Fruit fly (Drosophila melanogaster): ENCODE data around the gene CG5916.
A peak's percentile ranks its signal among the peaks of the same experiment; 100 is the strongest.

CG5916 gene

dm6 chr3R:16098333-16099267 is 48.2 kb upstream of the CG5916 start, which contains the start of the genes Mhcl and Akt (continued):
- TF ChIP-seq CG2889 (GFP tag; IDR thresholded peaks at IDR 0.05) (no peak), Ptx1 (GFP tag; IDR thresholded peaks at IDR 0.05) (peak; percentile 46; the same call in 1 of the 2 replicates), CG3065 (GFP tag; optimal IDR thresholded peaks at IDR 0.05) (no peak), MESR4 (GFP tag; optimal IDR thresholded peaks at IDR 0.05) (peak; percentile 58), tio (GFP tag; optimal IDR thresholded peaks at IDR 0.05) (peak; percentile 33), CG6791 (GFP tag; IDR thresholded peaks at IDR 0.05; ENCODE audit: partially characterized antibody) (peak; percentile 63; the same call in 2 of the 3 replicates), tgo (GFP tag; IDR thresholded peaks at IDR 0.05) (no peak)

dm6 chr3R:16099268-16100240 is 47.3 kb upstream of the CG5916 start:
- peak; percentile 24 for TF ChIP-seq CG33557 (GFP tag; optimal IDR thresholded peaks at IDR 0.05)
- TF ChIP-seq CG1832 (GFP tag; optimal IDR thresholded peaks at IDR 0.05): peak; percentile 83
- TF ChIP-seq CG4328 (GFP tag; optimal IDR thresholded peaks at IDR 0.05): peak; percentile 22
- peak; percentile 95 for TF ChIP-seq CG34422 (GFP tag; IDR thresholded peaks at IDR 0.05)
- TF ChIP-seq Atf6 (GFP tag; IDR thresholded peaks at IDR 0.05): peak; percentile 32; the same call in 1 of the 2 replicates
- no peak for TF ChIP-seq pb (GFP tag; optimal IDR thresholded peaks at IDR 0.05)
- no peak for TF ChIP-seq tap (tag; optimal IDR thresholded peaks at IDR 0.05)
- TF ChIP-seq CG3163 (GFP tag; optimal IDR thresholded peaks at IDR 0.05): peak; percentile 26
- TF ChIP-seq CG2120 (GFP tag; optimal IDR thresholded peaks at IDR 0.05): peak; percentile 8
- TF ChIP-seq CG1233 (GFP tag; optimal IDR thresholded peaks at IDR 0.05): peak; percentile 1
- peak; percentile 10 for TF ChIP-seq her (GFP tag; optimal IDR thresholded peaks at IDR 0.05)
- peak; percentile 47 for TF ChIP-seq yki (optimal IDR thresholded peaks at IDR 0.05)
- TF ChIP-seq Hr78 (GFP tag; optimal IDR thresholded peaks at IDR 0.05): peak; percentile 69 to 91
- TF ChIP-seq MESR4 (GFP tag; optimal IDR thresholded peaks at IDR 0.05): peak; percentile 81
- TF ChIP-seq CG14667 (GFP tag; IDR thresholded peaks at IDR 0.05): no peak
- peak; percentile 18 for TF ChIP-seq scrt (GFP tag; optimal IDR thresholded peaks at IDR 0.05)
- peak; percentile 64 for TF ChIP-seq nerfin-1 (tag; optimal IDR thresholded peaks at IDR 0.05)
- peak; percentile 19; the same call in 1 of the 2 replicates for TF ChIP-seq Awh (GFP tag; IDR thresholded peaks at IDR 0.05)
- TF ChIP-seq bab2 (GFP tag; optimal IDR thresholded peaks at IDR 0.05): no peak
- peak; percentile 64 for TF ChIP-seq Drgx (GFP tag; IDR thresholded peaks at IDR 0.05)
- TF ChIP-seq vfl (GFP tag; optimal IDR thresholded peaks at IDR 0.05): peak; percentile 9
- peak; percentile 29 for TF ChIP-seq mam (GFP tag; optimal IDR thresholded peaks at IDR 0.05)
- TF ChIP-seq Med (GFP tag): peak; percentile 100
- TF ChIP-seq Elba2 (GFP tag; optimal IDR thresholded peaks at IDR 0.05): peak; percentile 66
- peak; percentile 66 for TF ChIP-seq ab (GFP tag; optimal IDR thresholded peaks at IDR 0.05)
- TF ChIP-seq CG10543 (GFP tag; optimal IDR thresholded peaks at IDR 0.05): peak; percentile 87
- TF ChIP-seq B-H2 (GFP tag; optimal IDR thresholded peaks at IDR 0.05): peak; percentile 11
- TF ChIP-seq NC2α (GFP tag; optimal IDR thresholded peaks at IDR 0.05): peak; percentile 10
- TF ChIP-seq lola (GFP tag; optimal IDR thresholded peaks at IDR 0.05): peak in 2 of 3 experiments; percentile 13 to 90
- no peak for TF ChIP-seq wdn (GFP tag; IDR thresholded peaks at IDR 0.05)
- peak; percentile 17; the same call in 1 of the 2 replicates for TF ChIP-seq sna (GFP tag; IDR thresholded peaks at IDR 0.05; ENCODE audit: partially characterized antibody)
- no peak for TF ChIP-seq Optix (GFP tag; IDR thresholded peaks at IDR 0.05)
- TF ChIP-seq cas (GFP tag; IDR thresholded peaks at IDR 0.05): no peak
- TF ChIP-seq Pdp1 (GFP tag; optimal IDR thresholded peaks at IDR 0.05): no peak
- peak; percentile 25 for TF ChIP-seq kah (GFP tag; optimal IDR thresholded peaks at IDR 0.05)
- peak; percentile 36 for TF ChIP-seq MBD-R2 (GFP tag; IDR thresholded peaks at IDR 0.05)
- peak; percentile 42; the same call in 1 of the 2 replicates for TF ChIP-seq Rfx (GFP tag; IDR thresholded peaks at IDR 0.05)
- TF ChIP-seq Bgb (GFP tag; IDR thresholded peaks at IDR 0.05; ENCODE audit: partially characterized antibody): peak; percentile 65; the same call in 1 of the 2 replicates
